Worm (Caenorhabditis elegans): Measurements from ENCODE around the gene nhr-277.

DNA sequence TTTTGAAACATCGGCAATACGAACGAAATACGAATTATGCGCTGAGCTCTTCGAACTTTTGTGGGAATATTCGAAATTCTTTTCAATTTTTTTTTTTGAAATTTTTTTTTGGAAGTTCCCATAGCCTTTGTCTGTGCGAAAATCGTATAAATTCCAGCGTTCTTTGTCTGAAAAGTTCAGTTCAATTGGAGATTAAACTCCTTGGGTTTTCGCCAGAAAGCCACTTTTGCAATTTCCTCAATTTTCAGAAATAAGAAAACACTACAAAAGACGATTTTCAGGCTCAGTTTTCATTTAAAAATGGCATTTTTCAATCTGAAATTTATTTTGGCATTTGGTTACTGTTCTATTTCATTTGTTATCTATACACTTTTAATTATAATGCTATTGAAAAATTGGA is 16.4 kb downstream of the nhr-277 start, which contains the start of gene Y54G2A.38:
- TF ChIP-seq ama-1 (optimal IDR thresholded peaks at IDR 0.05) (no peak), tra-4 (tag; optimal IDR thresholded peaks at IDR 0.05) (no peak), flt-1 (GFP tag; IDR thresholded peaks at IDR 0.05) (no peak), hmbx-1 (tag; optimal IDR thresholded peaks at IDR 0.05) (no peak), tbx-11 (GFP tag; IDR thresholded peaks at IDR 0.05) (no peak), F13C5.2 (tag; optimal IDR thresholded peaks at IDR 0.05) (no peak), tbx-37 (GFP tag; conservative IDR thresholded peaks at IDR 0.05) (no peak), pes-1 (GFP tag; IDR thresholded peaks at IDR 0.05) (no peak), sea-1 (GFP tag; conservative IDR thresholded peaks at IDR 0.05) (no peak), ceh-36 (tag; optimal IDR thresholded peaks at IDR 0.05) (no peak), scrt-1 (GFP tag; IDR thresholded peaks at IDR 0.05) (no peak), hnd-1 (tag; optimal IDR thresholded peaks at IDR 0.05) (no peak)

All from whole organism, early embryonic.